Fruit fly (Drosophila melanogaster): Measurements from ENCODE around the gene Crag.

Crag gene

DNA sequence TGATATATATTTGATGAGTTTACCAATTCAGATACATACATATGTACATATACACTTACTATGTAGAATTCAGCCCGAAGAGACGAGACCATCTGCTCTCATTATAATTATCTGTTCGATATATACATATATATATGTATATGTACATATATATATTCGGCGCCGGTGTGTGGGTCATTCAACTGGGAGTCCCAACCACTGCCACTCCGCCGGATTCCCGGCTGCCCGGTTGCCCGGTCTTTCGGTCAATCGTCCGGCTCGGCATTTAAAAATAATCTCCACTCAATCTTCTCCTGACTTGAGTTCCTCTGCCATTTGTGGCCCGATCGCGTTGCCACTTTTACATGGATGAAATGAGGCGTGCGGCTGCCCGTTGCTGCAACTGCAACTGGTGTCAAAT lies 15.2 kb upstream of the Crag start:
- TF ChIP-seq Nf-YB (GFP tag; optimal IDR thresholded peaks at IDR 0.05): no peak
- peak; percentile 17 for TF ChIP-seq CG12769 (tag; optimal IDR thresholded peaks at IDR 0.05)
- TF ChIP-seq Dfd (GFP tag; optimal IDR thresholded peaks at IDR 0.05): no peak
- TF ChIP-seq dmrt11E (tag; optimal IDR thresholded peaks at IDR 0.05): no peak
- TF ChIP-seq wdn (GFP tag; IDR thresholded peaks at IDR 0.05): no peak
- TF ChIP-seq emc (GFP tag; optimal IDR thresholded peaks at IDR 0.05): no peak
- peak; percentile 33 for TF ChIP-seq sens (GFP tag)
- no peak for TF ChIP-seq CG15269 (tag; optimal IDR thresholded peaks at IDR 0.05)
- no peak for TF ChIP-seq pfk (GFP tag; optimal IDR thresholded peaks at IDR 0.05)
- no peak for TF ChIP-seq CG34376 (GFP tag; optimal IDR thresholded peaks at IDR 0.05)
- TF ChIP-seq CG14014 (GFP tag; IDR thresholded peaks at IDR 0.05): no peak
- no peak for TF ChIP-seq yki (optimal IDR thresholded peaks at IDR 0.05)
- peak; percentile 61 for TF ChIP-seq kah (GFP tag; optimal IDR thresholded peaks at IDR 0.05)

DNA sequence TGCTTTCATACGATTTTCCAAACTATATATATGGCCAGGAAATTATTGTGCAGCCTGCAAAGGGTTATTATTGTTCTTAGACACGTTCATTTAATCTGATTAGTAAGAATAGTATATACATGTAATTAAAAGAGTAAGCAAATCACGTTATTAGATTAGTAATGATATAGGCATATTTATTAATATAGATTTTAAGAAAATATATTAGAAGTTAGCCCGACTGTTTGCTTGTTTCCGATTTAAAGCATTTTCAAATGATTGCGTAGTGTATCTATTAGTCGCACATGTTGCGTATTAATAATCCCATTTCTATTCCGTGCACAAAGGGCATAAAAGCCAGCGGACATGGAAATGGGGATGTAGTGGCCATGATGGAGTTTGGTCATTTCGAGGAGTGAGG lies 12.7 kb upstream of the Crag start:
- TF ChIP-seq CG11696 (GFP tag; IDR thresholded peaks at IDR 0.05): no peak
- no peak for TF ChIP-seq ttk (GFP tag; IDR thresholded peaks at IDR 0.05)
- no peak for TF ChIP-seq sc (optimal IDR thresholded peaks at IDR 0.05)
- TF ChIP-seq sc (GFP tag; optimal IDR thresholded peaks at IDR 0.05): no peak
- TF ChIP-seq phol (tag; optimal IDR thresholded peaks at IDR 0.05): peak; percentile 22
- no peak for TF ChIP-seq CG4360 (GFP tag; IDR thresholded peaks at IDR 0.05)
- peak; percentile 2 for TF ChIP-seq CG2678 (tag; optimal IDR thresholded peaks at IDR 0.05)
- TF ChIP-seq grau (tag; optimal IDR thresholded peaks at IDR 0.05): peak; percentile 11
- TF ChIP-seq CG11723 (GFP tag; optimal IDR thresholded peaks at IDR 0.05): no peak
- TF ChIP-seq Mrtf (GFP tag; IDR thresholded peaks at IDR 0.05): no peak
- peak; percentile 21 for TF ChIP-seq gem (tag; optimal IDR thresholded peaks at IDR 0.05)
- no peak for TF ChIP-seq Nf-YA (GFP tag; IDR thresholded peaks at IDR 0.05)
- no peak for TF ChIP-seq CG8290 (GFP tag; optimal IDR thresholded peaks at IDR 0.05)
- no peak for TF ChIP-seq CG8290 (tag; optimal IDR thresholded peaks at IDR 0.05)
- TF ChIP-seq CG17912 (GFP tag; optimal IDR thresholded peaks at IDR 0.05): no peak
- TF ChIP-seq CG9932 (GFP tag; IDR thresholded peaks at IDR 0.05): no peak
- TF ChIP-seq CG2712 (tag; optimal IDR thresholded peaks at IDR 0.05): peak; percentile 16
- TF ChIP-seq CG16815 (GFP tag; optimal IDR thresholded peaks at IDR 0.05): no peak
- TF ChIP-seq CG18262 (tag; optimal IDR thresholded peaks at IDR 0.05): peak; percentile 29
- TF ChIP-seq CG11504 (tag; optimal IDR thresholded peaks at IDR 0.05): peak; percentile 22
- TF ChIP-seq D19A (tag; optimal IDR thresholded peaks at IDR 0.05): peak; percentile 93
- no peak for TF ChIP-seq CG12391 (tag; optimal IDR thresholded peaks at IDR 0.05)
- TF ChIP-seq Asciz (GFP tag; optimal IDR thresholded peaks at IDR 0.05): no peak
- TF ChIP-seq Oli (tag; optimal IDR thresholded peaks at IDR 0.05): peak; percentile 21
- 0 out of 3 replicates have a peak, but pooled peaks have one; percentile 13 for TF ChIP-seq row (GFP tag; IDR thresholded peaks at IDR 0.05)
- TF ChIP-seq CG7839 (tag; optimal IDR thresholded peaks at IDR 0.05): peak; percentile 19
- TF ChIP-seq CG8765 (GFP tag; IDR thresholded peaks at IDR 0.05): no peak
- TF ChIP-seq cato (GFP tag; optimal IDR thresholded peaks at IDR 0.05; ENCODE audit: borderline replicate concordance): no peak
- TF ChIP-seq CG17829 (tag; optimal IDR thresholded peaks at IDR 0.05): no peak
- no peak for TF ChIP-seq Mes4 (GFP tag; optimal IDR thresholded peaks at IDR 0.05)
- TF ChIP-seq trem (tag; optimal IDR thresholded peaks at IDR 0.05): no peak
- no peak for TF ChIP-seq Lim3 (GFP tag; IDR thresholded peaks at IDR 0.05)
- TF ChIP-seq CG8359 (GFP tag; optimal IDR thresholded peaks at IDR 0.05; ENCODE audit: borderline replicate concordance): no peak
- no peak for TF ChIP-seq CG13624 (GFP tag; optimal IDR thresholded peaks at IDR 0.05)

All from whole organism, embryonic.